Fruit fly (Drosophila melanogaster): ENCODE measurements around the gene per.

per gene

dm6 chrX:2703693-2704092 is 18.3 kb downstream of the per start, which contains the start of gene Ugalt (continued):
- TF ChIP-seq CG10631 (GFP tag; optimal IDR thresholded peaks at IDR 0.05) (peak; percentile 100), ss (GFP tag; optimal IDR thresholded peaks at IDR 0.05) (peak; percentile 100), CG1621 (tag; optimal IDR thresholded peaks at IDR 0.05) (peak; percentile 100), CG6854 (GFP tag; optimal IDR thresholded peaks at IDR 0.05) (peak; percentile 100), CG6792 (GFP tag; optimal IDR thresholded peaks at IDR 0.05) (peak; percentile 100), svp (GFP tag) (peak; percentile 100), Gug (GFP tag; IDR thresholded peaks at IDR 0.05) (peak; percentile 100), CG9139 (GFP tag; optimal IDR thresholded peaks at IDR 0.05) (peak; percentile 100), CG16779 (tag; optimal IDR thresholded peaks at IDR 0.05) (peak; percentile 100), achi (GFP tag; optimal IDR thresholded peaks at IDR 0.05) (peak; percentile 100), acj6 (GFP tag; optimal IDR thresholded peaks at IDR 0.05) (peak; percentile 100), CG32006 (GFP tag; optimal IDR thresholded peaks at IDR 0.05) (peak; percentile 100), salr (GFP tag; optimal IDR thresholded peaks at IDR 0.05) (peak; percentile 100), esn (GFP tag; optimal IDR thresholded peaks at IDR 0.05) (peak; percentile 100)

- TF ChIP-seq Sox14 (GFP tag; optimal IDR thresholded peaks at IDR 0.05) (no peak), CG31627 (GFP tag; optimal IDR thresholded peaks at IDR 0.05) (peak; percentile 1)
These were observed 18.9 kb downstream of the per start, which contains the start of gene eIF2Bbeta for dm6 chrX:2704134-2704773. Gene eIF2Bbeta (plus strand): TSS chrX:2704571.

- peak; percentile 39 for TF ChIP-seq fkh (GFP tag; optimal IDR thresholded peaks at IDR 0.05)
- TF ChIP-seq achi (GFP tag; optimal IDR thresholded peaks at IDR 0.05): peak; percentile 9
- no peak for TF ChIP-seq CG1621 (tag; optimal IDR thresholded peaks at IDR 0.05)
These were observed 22.2 kb downstream of the per start, which contains the start of gene CG2680 for dm6 chrX:2707377-2708090. Gene CG2680 (minus strand): TSS chrX:2707427.

- TF ChIP-seq CG1621 (tag; optimal IDR thresholded peaks at IDR 0.05) (no peak), Eip78C (GFP tag) (peak; percentile 57), vri (GFP tag; optimal IDR thresholded peaks at IDR 0.05) (no peak), fd59A (GFP tag; optimal IDR thresholded peaks at IDR 0.05) (no peak), CG11902 (GFP tag; optimal IDR thresholded peaks at IDR 0.05) (no peak), ss (GFP tag; optimal IDR thresholded peaks at IDR 0.05) (no peak), pdm3 (GFP tag; optimal IDR thresholded peaks at IDR 0.05) (no peak), achi (GFP tag; optimal IDR thresholded peaks at IDR 0.05) (no peak), CG6792 (GFP tag; optimal IDR thresholded peaks at IDR 0.05) (peak; percentile 2), Smox (GFP tag; optimal IDR thresholded peaks at IDR 0.05) (no peak), dac (GFP tag; optimal IDR thresholded peaks at IDR 0.05) (no peak), OdsH (GFP tag; optimal IDR thresholded peaks at IDR 0.05) (no peak), eg (GFP tag; IDR thresholded peaks at IDR 0.05) (peak; percentile 68), CG7368 (GFP tag; optimal IDR thresholded peaks at IDR 0.05) (peak; percentile 37), Sox102F (GFP tag; optimal IDR thresholded peaks at IDR 0.05) (no peak), acj6 (GFP tag; optimal IDR thresholded peaks at IDR 0.05) (no peak), svp (GFP tag) (no peak), CG3032 (tag; optimal IDR thresholded peaks at IDR 0.05) (no peak), Eip75B (GFP tag; optimal IDR thresholded peaks at IDR 0.05) (no peak), Hr39 (GFP tag; optimal IDR thresholded peaks at IDR 0.05) (peak; percentile 49), CG8119 (GFP tag; IDR thresholded peaks at IDR 0.05) (no peak), Sox14 (GFP tag; optimal IDR thresholded peaks at IDR 0.05) (peak; percentile 34), Blimp-1 (GFP tag; optimal IDR thresholded peaks at IDR 0.05) (no peak), Ets21C (GFP tag; optimal IDR thresholded peaks at IDR 0.05) (no peak), cyc (GFP tag; optimal IDR thresholded peaks at IDR 0.05) (peak; percentile 16), fkh (GFP tag; optimal IDR thresholded peaks at IDR 0.05) (no peak), CG10631 (GFP tag; optimal IDR thresholded peaks at IDR 0.05) (no peak), CG9139 (GFP tag; optimal IDR thresholded peaks at IDR 0.05) (no peak), CG6276 (GFP tag; optimal IDR thresholded peaks at IDR 0.05) (no peak), Hr4 (GFP tag; optimal IDR thresholded peaks at IDR 0.05) (no peak), CG15336 (GFP tag; IDR thresholded peaks at IDR 0.05) (peak; percentile 33; the same call in 1 of the 2 replicates), CG32006 (GFP tag; optimal IDR thresholded peaks at IDR 0.05) (no peak), Eip93F (GFP tag; optimal IDR thresholded peaks at IDR 0.05) (no peak), CG6163 (GFP tag; IDR thresholded peaks at IDR 0.05) (peak; percentile 71), CG10669 (GFP tag; optimal IDR thresholded peaks at IDR 0.05) (no peak)
These were observed 22.9 kb downstream of the per start, which contains the start of gene CG2681 for dm6 chrX:2708156-2708734. Gene CG2681 (plus strand): TSS chrX:2708684.
